Worm (Caenorhabditis elegans) whole organism, L2 larva: ENCODE data around the gene nspd-6.

Source experiments
- C34F6.9 ChIP-seq: fragments of 150-350 bp; optimal IDR thresholded peaks from 2 replicates; lab custom pipeline; 2014; ENCODE audit warnings: missing biosample characterization, missing genetic modification characterization
- F13H6.1 ChIP-seq: sonication (generic microtip); optimal IDR thresholded peaks from 2 replicates; lab custom pipeline; 2016; ENCODE audit warnings: missing genetic modification characterization, missing compliant biosample characterization
- Y55F3AM.14 ChIP-seq: fragments of 200-800 bp; sonication (Bioruptor generic); optimal IDR thresholded peaks from 2 replicates; lab custom pipeline; 2018; ENCODE audit warnings: mild to moderate bottlenecking, missing genetic modification characterization, missing compliant biosample characterization
- ZK546.5 ChIP-seq: sonication (generic microtip); optimal IDR thresholded peaks from 2 replicates; lab custom pipeline; 2017; ENCODE audit warnings: missing biosample characterization, missing genetic modification characterization
- alr-1 ChIP-seq: fragments of 150-350 bp; optimal IDR thresholded peaks from 2 replicates; lab custom pipeline; 2014; ENCODE audit warnings: missing biosample characterization, missing genetic modification characterization
- aly-2 ChIP-seq: fragments of 150-350 bp; optimal IDR thresholded peaks from 2 replicates; lab custom pipeline; 2014; ENCODE audit warnings: missing biosample characterization, missing genetic modification characterization
- ama-1 ChIP-seq: fragments of 150-350 bp; optimal IDR thresholded peaks from 2 replicates; lab custom pipeline; 2018; ENCODE audit warnings: inconsistent platforms
- blmp-1 ChIP-seq: sonication (generic microtip); optimal IDR thresholded peaks from 2 replicates; lab custom pipeline; 2017; ENCODE audit warnings: missing genetic modification characterization, mild to moderate bottlenecking, missing compliant biosample characterization, antibody characterized with exemption, moderate library complexity; ENCODE audit not compliant: insufficient read depth
- ceh-16 ChIP-seq: fragments of 150-350 bp; optimal IDR thresholded peaks from 2 replicates; lab custom pipeline; 2014; ENCODE audit warnings: missing biosample characterization, missing genetic modification characterization
- ceh-82 ChIP-seq: fragments of 150-350 bp; optimal IDR thresholded peaks from 2 replicates; lab custom pipeline; 2014; ENCODE audit warnings: missing biosample characterization, missing genetic modification characterization
- crh-2 ChIP-seq: sonication (generic microtip); optimal IDR thresholded peaks from 2 replicates; lab custom pipeline; 2017; ENCODE audit warnings: missing biosample characterization, missing genetic modification characterization
- dmd-4 ChIP-seq: sonication (generic microtip); optimal IDR thresholded peaks from 2 replicates; lab custom pipeline; 2017; ENCODE audit warnings: missing biosample characterization, missing genetic modification characterization
- elt-1 ChIP-seq: fragments of 150-350 bp; optimal IDR thresholded peaks from 2 replicates; lab custom pipeline; 2014; ENCODE audit warnings: missing biosample characterization, missing genetic modification characterization
- fos-1 ChIP-seq: fragments of 150-350 bp; optimal IDR thresholded peaks from 2 replicates; lab custom pipeline; 2014; ENCODE audit warnings: missing biosample characterization, missing genetic modification characterization
- lin-11 ChIP-seq: fragments of 150-350 bp; sonication (generic microtip); optimal IDR thresholded peaks from 2 replicates; lab custom pipeline; 2014; ENCODE audit warnings: missing biosample characterization, missing genetic modification characterization, inconsistent platforms, mixed read lengths
- lsy-2 ChIP-seq, 2 experiments: fragments of 150-350 bp in 1 of 2; sonication (generic microtip) in 1 of 2; optimal IDR thresholded peaks; 2 replicates each; lab custom pipeline; 2014 to 2017; ENCODE audit warnings: missing biosample characterization in 2 of 2, missing genetic modification characterization in 2 of 2
- mab-5 ChIP-seq: fragments of 150-350 bp; optimal IDR thresholded peaks from 2 replicates; lab custom pipeline; 2014; ENCODE audit warnings: missing biosample characterization, missing genetic modification characterization
- mdl-1 ChIP-seq, 2 experiments: fragments of 150-350 bp in 1 of 2; sonication (generic microtip) in 1 of 2; optimal IDR thresholded peaks; 2 replicates each; lab custom pipeline; 2017; ENCODE audit warnings: missing biosample characterization in 2 of 2, missing genetic modification characterization in 2 of 2
- nhr-11 ChIP-seq: fragments of 150-350 bp; optimal IDR thresholded peaks from 2 replicates; lab custom pipeline; 2014; ENCODE audit warnings: missing biosample characterization, missing genetic modification characterization
- nhr-12 ChIP-seq: fragments of 150-350 bp; optimal IDR thresholded peaks from 2 replicates; lab custom pipeline; 2014; ENCODE audit warnings: missing biosample characterization, missing genetic modification characterization
- nhr-129 ChIP-seq: fragments of 150-350 bp; optimal IDR thresholded peaks from 2 replicates; lab custom pipeline; 2014; ENCODE audit warnings: missing biosample characterization, missing genetic modification characterization
- nhr-23 ChIP-seq: fragments of 150-350 bp; optimal IDR thresholded peaks from 2 replicates; lab custom pipeline; 2014; ENCODE audit warnings: missing biosample characterization, missing genetic modification reagents, missing genetic modification characterization
- nhr-6 ChIP-seq: fragments of 150-350 bp; optimal IDR thresholded peaks from 2 replicates; lab custom pipeline; 2014; ENCODE audit warnings: missing biosample characterization, missing genetic modification characterization
- nhr-77 ChIP-seq: fragments of 150-350 bp; optimal IDR thresholded peaks from 2 replicates; lab custom pipeline; 2014; ENCODE audit warnings: missing biosample characterization, missing genetic modification characterization
- peb-1 ChIP-seq: fragments of 150-350 bp; optimal IDR thresholded peaks from 2 replicates; lab custom pipeline; 2014; ENCODE audit warnings: missing biosample characterization, missing genetic modification characterization
- skn-1 ChIP-seq: sonication (generic microtip); optimal IDR thresholded peaks from 2 replicates; lab custom pipeline; 2017; ENCODE audit warnings: missing biosample characterization, missing genetic modification characterization
- sma-3 ChIP-seq: sonication (generic microtip); optimal IDR thresholded peaks from 2 replicates; lab custom pipeline; 2016; ENCODE audit warnings: missing genetic modification reagents, missing genetic modification characterization, missing compliant biosample characterization
- sma-9 ChIP-seq, 2 experiments: fragments of 150-350 bp in 1 of 2; sonication (generic microtip) in 1 of 2; optimal IDR thresholded peaks; 2 replicates each; lab custom pipeline; 2014 to 2016; ENCODE audit warnings: missing genetic modification characterization in 2 of 2, mild to moderate bottlenecking in 1 of 2, missing biosample characterization in 1 of 2, missing compliant biosample characterization in 1 of 2, missing genetic modification reagents in 1 of 2, moderate library complexity in 1 of 2
- unc-55 ChIP-seq: fragments of 150-350 bp; sonication (generic microtip); optimal IDR thresholded peaks from 3 replicates; lab custom pipeline; 2014; ENCODE audit warnings: missing biosample characterization, missing genetic modification reagents, missing genetic modification characterization
- unc-62 ChIP-seq: fragments of 150-350 bp; optimal IDR thresholded peaks from 2 replicates; lab custom pipeline; 2014; ENCODE audit warnings: missing biosample characterization, missing genetic modification reagents, missing genetic modification characterization
- zag-1 ChIP-seq: fragments of 150-350 bp; optimal IDR thresholded peaks from 2 replicates; lab custom pipeline; 2014; ENCODE audit warnings: missing biosample characterization, missing genetic modification characterization
- ztf-1 ChIP-seq: fragments of 200-800 bp; sonication (Bioruptor generic); conservative IDR thresholded peaks from 2 replicates; pipeline ENCODE4 v1.3.6; 2022; ENCODE audit warnings: missing genetic modification characterization, missing compliant biosample characterization
- ztf-11 ChIP-seq: sonication (generic microtip); optimal IDR thresholded peaks from 2 replicates; lab custom pipeline; 2017; ENCODE audit warnings: missing biosample characterization, missing genetic modification characterization
- ztf-4 ChIP-seq: fragments of 150-350 bp; optimal IDR thresholded peaks from 2 replicates; lab custom pipeline; 2014; ENCODE audit warnings: missing biosample characterization, missing genetic modification characterization

nspd-6 gene

ce11 chrIV:5139189-5139588, 26.3 kb downstream of the nspd-6 start:
- TF ChIP-seq lsy-2 (tag; optimal IDR thresholded peaks at IDR 0.05; lab: Kevin White, UChicago) = peak in 1 of 2 experiments; percentile 2
- no peak for TF ChIP-seq ztf-11 (tag; lab: Kevin White, UChicago)
- no peak for TF ChIP-seq peb-1 (tag; lab: Kevin White, UChicago)

- TF ChIP-seq crh-2 (tag; lab: Kevin White, UChicago) (peak; percentile 52), Y55F3AM.14 (GFP tag; lab: Kevin White, UChicago) (peak; percentile 4), zag-1 (tag; lab: Kevin White, UChicago) (peak; percentile 69), skn-1 (tag; lab: Kevin White, UChicago) (no peak), nhr-23 (tag; lab: Kevin White, UChicago) (no peak), ztf-4 (no peak), mab-5 (tag; lab: Kevin White, UChicago) (no peak), mdl-1 (tag; optimal IDR thresholded peaks at IDR 0.05; lab: Kevin White, UChicago) (no peak), lsy-2 (tag; optimal IDR thresholded peaks at IDR 0.05; lab: Kevin White, UChicago) (peak in 1 of 2 experiments; percentile 44), fos-1 (tag; lab: Kevin White, UChicago) (no peak), ztf-1 (GFP tag; lab: Robert Waterston, UW) (no peak), ama-1 (lab: Kevin White, UChicago) (no peak), sma-9 (GFP tag; optimal IDR thresholded peaks at IDR 0.05; lab: Kevin White, UChicago) (peak; percentile 9), sma-9 (tag; optimal IDR thresholded peaks at IDR 0.05; lab: Kevin White, UChicago) (no peak), nhr-77 (tag; lab: Kevin White, UChicago) (no peak), F13H6.1 (tag; lab: Kevin White, UChicago) (peak; percentile 29), unc-55 (GFP tag; lab: Kevin White, UChicago) (peak; percentile 39), elt-1 (tag; lab: Kevin White, UChicago) (no peak), C34F6.9 (tag; lab: Kevin White, UChicago) (peak; percentile 74), aly-2 (tag; lab: Kevin White, UChicago) (no peak), nhr-12 (tag; lab: Kevin White, UChicago) (no peak), nhr-6 (tag; lab: Kevin White, UChicago) (no peak), ZK546.5 (tag; lab: Kevin White, UChicago) (no peak), ztf-11 (tag; lab: Kevin White, UChicago) (no peak), ceh-16 (no peak), unc-62 (GFP tag; lab: Kevin White, UChicago) (no peak)
These were observed 27.7 kb downstream of the nspd-6 start for ce11 chrIV:5137809-5138208.

DNA sequence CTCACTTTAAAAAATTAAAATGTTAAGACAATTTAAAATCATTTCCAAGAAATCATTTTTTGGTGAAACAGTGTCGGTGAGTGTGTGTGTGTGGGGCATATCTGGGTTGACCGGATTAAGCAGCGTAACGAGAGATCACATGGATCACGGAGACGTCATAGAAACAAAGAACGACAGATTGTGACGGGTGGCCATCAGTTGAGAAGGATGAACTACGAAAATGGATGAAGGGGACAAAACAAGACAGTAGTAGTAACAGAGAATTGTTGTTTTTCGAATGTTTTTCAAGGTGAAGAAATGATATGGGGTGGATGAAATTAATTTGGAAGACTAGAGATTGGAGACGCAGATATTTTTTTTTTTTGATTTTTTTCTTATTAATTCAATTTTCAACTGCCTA, 29.0 kb downstream of the nspd-6 start:
- TF ChIP-seq C34F6.9 (tag; lab: Kevin White, UChicago) (no peak), sma-3 (GFP tag; lab: Kevin White, UChicago) (peak; percentile 5)

ce11 chrIV:5134798-5135197, 30.7 kb downstream of the nspd-6 start:
- TF ChIP-seq ceh-82 (no peak), C34F6.9 (tag; lab: Kevin White, UChicago) (peak; percentile 24), lin-11 (tag; lab: Kevin White, UChicago) (no peak), fos-1 (tag; lab: Kevin White, UChicago) (peak; percentile 90), crh-2 (tag; lab: Kevin White, UChicago) (no peak), nhr-77 (tag; lab: Kevin White, UChicago) (no peak), nhr-11 (no peak), alr-1 (tag; lab: Kevin White, UChicago) (no peak), mab-5 (tag; lab: Kevin White, UChicago) (peak; percentile 34), elt-1 (tag; lab: Kevin White, UChicago) (no peak), lsy-2 (tag; optimal IDR thresholded peaks at IDR 0.05; lab: Kevin White, UChicago) (peak in 1 of 2 experiments; percentile 12), unc-55 (GFP tag; lab: Kevin White, UChicago) (no peak), nhr-129 (peak; percentile 9), dmd-4 (no peak), blmp-1 (no peak)
- TF ChIP-seq, all 48 proteins: peak for 5
